Fruit fly (Drosophila melanogaster) whole organism, embryonic: ENCODE measurements around the gene CG14232.
A peak's percentile ranks its signal among the peaks of the same experiment; 100 is the strongest.

ENCODE experiments used
- Antp ChIP-seq: fragments of 200-800 bp; sonication (Bioruptor generic); optimal IDR thresholded peaks from 3 replicates; lab custom pipeline; 2016; ENCODE audit warnings: missing biosample characterization, missing genetic modification characterization
- B-H2 ChIP-seq: fragments of 200-800 bp; sonication (Bioruptor generic); optimal IDR thresholded peaks from 2 replicates; lab custom pipeline; 2018; ENCODE audit warnings: missing biosample characterization, mild to moderate bottlenecking, missing genetic modification characterization
- CG10565 ChIP-seq: fragments of 200-800 bp; sonication (Bioruptor generic); optimal IDR thresholded peaks from 3 replicates; lab custom pipeline; 2016; ENCODE audit warnings: missing biosample characterization, mild to moderate bottlenecking, missing genetic modification characterization
- CG11695 ChIP-seq: fragments of 200-800 bp; sonication (Bioruptor generic); IDR thresholded peaks from 3 replicates; pipeline ENCODE4 v1.3.6; 2022; ENCODE audit warnings: missing biosample characterization, missing genetic modification characterization
- CG14050 ChIP-seq: fragments of 200-800 bp; sonication (Bioruptor generic); IDR thresholded peaks from 3 replicates; pipeline ENCODE4 v1.3.6; 2022; ENCODE audit warnings: missing biosample characterization, missing genetic modification characterization
- CG14441 ChIP-seq: fragments of 200-800 bp; sonication (Bioruptor generic); IDR thresholded peaks from 2 replicates; pipeline ENCODE4 v1.3.6; 2022; ENCODE audit warnings: missing biosample characterization, missing genetic modification characterization
- CG15696 ChIP-seq: fragments of 200-800 bp; sonication (Bioruptor generic); optimal IDR thresholded peaks from 2 replicates; lab custom pipeline; 2019; ENCODE audit warnings: missing biosample characterization, mild to moderate bottlenecking, missing genetic modification characterization, moderate library complexity
- CG1602 ChIP-seq: fragments of 200-800 bp; sonication (Bioruptor generic); optimal IDR thresholded peaks from 3 replicates; lab custom pipeline; 2016; ENCODE audit warnings: missing biosample characterization, missing genetic modification characterization
- CG1647 ChIP-seq: fragments of 200-800 bp; sonication (Bioruptor generic); optimal IDR thresholded peaks from 3 replicates; lab custom pipeline; 2016; ENCODE audit warnings: missing biosample characterization, missing genetic modification characterization
- CG18262 ChIP-seq: fragments of 200-800 bp; optimal IDR thresholded peaks from 3 replicates; lab custom pipeline; 2019; ENCODE audit warnings: missing biosample characterization, mild to moderate bottlenecking, missing genetic modification characterization, moderate library complexity
- CG2202 ChIP-seq: fragments of 200-800 bp; sonication (Bioruptor generic); optimal IDR thresholded peaks from 2 replicates; lab custom pipeline; 2018; ENCODE audit warnings: missing biosample characterization, mild to moderate bottlenecking, missing genetic modification characterization
- CG30431 ChIP-seq: fragments of 200-800 bp; sonication (Bioruptor generic); optimal IDR thresholded peaks from 2 replicates; lab custom pipeline; 2017; ENCODE audit warnings: missing biosample characterization, missing genetic modification characterization
- CG31224 ChIP-seq: fragments of 200-800 bp; sonication (Bioruptor generic); IDR thresholded peaks from 2 replicates; pipeline ENCODE4 v1.3.6; 2022; ENCODE audit warnings: missing biosample characterization, missing genetic modification characterization
- CG3407 ChIP-seq: fragments of 200-800 bp; sonication (Bioruptor generic); optimal IDR thresholded peaks from 2 replicates; lab custom pipeline; 2018; ENCODE audit warnings: missing biosample characterization, mild to moderate bottlenecking, missing genetic modification characterization
- CG4328 ChIP-seq: fragments of 200-800 bp; sonication (Bioruptor generic); optimal IDR thresholded peaks from 3 replicates; lab custom pipeline; 2017; ENCODE audit warnings: missing biosample characterization, missing genetic modification reagents, missing genetic modification characterization
- CG6765 ChIP-seq: fragments of 200-800 bp; sonication (Bioruptor generic); optimal IDR thresholded peaks from 3 replicates; lab custom pipeline; 2017; ENCODE audit warnings: missing biosample characterization, mild to moderate bottlenecking, missing genetic modification characterization
- CG7786 ChIP-seq: fragments of 200-800 bp; sonication (Bioruptor generic); optimal IDR thresholded peaks from 2 replicates; lab custom pipeline; 2016; ENCODE audit warnings: missing biosample characterization, missing genetic modification characterization
- CG8944 ChIP-seq: fragments of 200-800 bp; sonication (Bioruptor generic); optimal IDR thresholded peaks from 3 replicates; lab custom pipeline; 2016; ENCODE audit warnings: missing biosample characterization, missing genetic modification characterization
- CG9609 ChIP-seq: fragments of 200-800 bp; sonication (Bioruptor generic); optimal IDR thresholded peaks from 3 replicates; lab custom pipeline; 2016; ENCODE audit warnings: missing biosample characterization, missing genetic modification characterization
- Chrac-16 ChIP-seq: fragments of 200-800 bp; sonication (Bioruptor generic); optimal IDR thresholded peaks from 3 replicates; lab custom pipeline; 2016; ENCODE audit warnings: missing biosample characterization, missing genetic modification characterization
- Fer3 ChIP-seq: fragments of 200-800 bp; sonication (Bioruptor generic); optimal IDR thresholded peaks from 2 replicates; lab custom pipeline; 2018; ENCODE audit warnings: missing biosample characterization, mild to moderate bottlenecking, missing genetic modification characterization, moderate library complexity
- HLH54F ChIP-seq: fragments of 200-800 bp; sonication (Bioruptor generic); optimal IDR thresholded peaks from 3 replicates; lab custom pipeline; 2016; ENCODE audit warnings: missing biosample characterization, missing genetic modification characterization
- Jarid2 ChIP-seq: fragments of 200-800 bp; sonication (Bioruptor generic); optimal IDR thresholded peaks from 3 replicates; lab custom pipeline; 2017; ENCODE audit warnings: mild to moderate bottlenecking, missing biosample characterization, missing genetic modification reagents, missing genetic modification characterization
- Nf-YC ChIP-seq: fragments of 200-800 bp; optimal IDR thresholded peaks from 3 replicates; lab custom pipeline; 2019; ENCODE audit warnings: missing biosample characterization, mild to moderate bottlenecking, missing genetic modification characterization, moderate library complexity
- NfI ChIP-seq: fragments of 200-800 bp; sonication (Bioruptor generic); optimal IDR thresholded peaks from 3 replicates; lab custom pipeline; 2018; ENCODE audit warnings: missing biosample characterization, mild to moderate bottlenecking, missing genetic modification characterization, moderate library complexity
- Oli ChIP-seq: fragments of 200-800 bp; sonication (Bioruptor generic); optimal IDR thresholded peaks from 2 replicates; lab custom pipeline; 2018; ENCODE audit warnings: missing biosample characterization, mild to moderate bottlenecking, missing genetic modification characterization, moderate library complexity
- Sox100B ChIP-seq: fragments of 200-800 bp; sonication (Bioruptor generic); optimal IDR thresholded peaks from 3 replicates; lab custom pipeline; 2018; ENCODE audit warnings: missing biosample characterization, mild to moderate bottlenecking, missing genetic modification characterization
- Sry-β ChIP-seq: fragments of 200-800 bp; sonication (Bioruptor generic); optimal IDR thresholded peaks from 2 replicates; lab custom pipeline; 2018; ENCODE audit warnings: missing biosample characterization, mild to moderate bottlenecking, missing genetic modification characterization, moderate library complexity
- Tbp ChIP-seq: fragments of >200 bp; optimal IDR thresholded peaks from 2 replicates; lab custom pipeline; 2018; ENCODE audit warnings: missing biosample characterization, missing genetic modification characterization
- amos ChIP-seq: fragments of 200-800 bp; sonication (Bioruptor generic); IDR thresholded peaks from 2 replicates; pipeline ENCODE4 v1.3.6; 2022; ENCODE audit warnings: missing biosample characterization, missing genetic modification characterization; ENCODE audit not compliant: partially characterized antibody
- ara ChIP-seq: fragments of 200-800 bp; sonication (Bioruptor generic); IDR thresholded peaks from 2 replicates; pipeline ENCODE4 v1.3.6; 2022; ENCODE audit warnings: missing biosample characterization, missing genetic modification characterization
- bsh ChIP-seq, 2 experiments: fragments of 200-800 bp; sonication (Bioruptor generic); optimal IDR thresholded peaks; 2 replicates each; lab custom pipeline; 2017 to 2018; ENCODE audit warnings: mild to moderate bottlenecking in 2 of 2, missing biosample characterization in 2 of 2, missing genetic modification characterization in 2 of 2, moderate library complexity in 1 of 2
- cas ChIP-seq: fragments of 200-800 bp; sonication (Bioruptor generic); IDR thresholded peaks from 2 replicates; pipeline ENCODE4 v1.3.6; 2022; ENCODE audit warnings: missing biosample characterization, missing genetic modification characterization
- chif ChIP-seq, 2 experiments: fragments of 200-800 bp; sonication (Bioruptor generic); optimal IDR thresholded peaks; 3 replicates each; lab custom pipeline; 2016; ENCODE audit warnings: missing biosample characterization in 2 of 2, missing genetic modification characterization in 2 of 2
- crol ChIP-seq: fragments of 200-800 bp; sonication (Bioruptor generic); IDR thresholded peaks from 2 replicates; pipeline ENCODE4 v1.3.6; 2022; ENCODE audit warnings: missing biosample characterization, missing genetic modification characterization
- cwo ChIP-seq: fragments of 200-800 bp; sonication (Bioruptor generic); optimal IDR thresholded peaks from 3 replicates; lab custom pipeline; 2017; ENCODE audit warnings: missing biosample characterization, missing genetic modification characterization, mild to moderate bottlenecking, moderate library complexity, missing genetic modification reagents
- danr ChIP-seq: fragments of 200-800 bp; sonication (Bioruptor generic); IDR thresholded peaks from 2 replicates; pipeline ENCODE4 v1.3.6; 2022; ENCODE audit warnings: missing biosample characterization, missing genetic modification characterization
- dysf ChIP-seq: fragments of 200-800 bp; sonication (Bioruptor generic); IDR thresholded peaks from 3 replicates; pipeline ENCODE4 v1.3.6; 2022; ENCODE audit warnings: missing biosample characterization, missing genetic modification characterization
- en ChIP-seq: fragments of 200-800 bp; sonication (Bioruptor generic); optimal IDR thresholded peaks from 2 replicates; lab custom pipeline; 2016; ENCODE audit warnings: missing biosample characterization, missing genetic modification characterization
- exex ChIP-seq: fragments of 200-800 bp; sonication (Bioruptor generic); optimal IDR thresholded peaks from 4 replicates; lab custom pipeline; 2018; ENCODE audit warnings: missing biosample characterization, mild to moderate bottlenecking, missing genetic modification characterization, moderate library complexity
- fru ChIP-seq: fragments of >200 bp; optimal IDR thresholded peaks from 2 replicates; lab custom pipeline; 2017
- gcm2 ChIP-seq: fragments of 200-800 bp; sonication (Bioruptor generic); optimal IDR thresholded peaks from 2 replicates; lab custom pipeline; 2016; ENCODE audit warnings: missing biosample characterization, missing genetic modification characterization
- gsb ChIP-seq: fragments of 200-800 bp; sonication (Bioruptor generic); IDR thresholded peaks from 2 replicates; pipeline ENCODE4 v1.3.6; 2022; ENCODE audit warnings: missing biosample characterization, missing genetic modification characterization
- insv ChIP-seq, 2 experiments: fragments of 200-800 bp; sonication (Bioruptor generic); optimal IDR thresholded peaks; 3 replicates each; lab custom pipeline; 2016 to 2018; ENCODE audit warnings: missing biosample characterization in 2 of 2, missing genetic modification characterization in 2 of 2
- pzg ChIP-seq: fragments of 200-800 bp; sonication (Bioruptor generic); optimal IDR thresholded peaks from 3 replicates; lab custom pipeline; 2018; ENCODE audit warnings: missing biosample characterization, mild to moderate bottlenecking, missing genetic modification characterization, moderate library complexity
- sqz ChIP-seq: fragments of 200-800 bp; sonication (Bioruptor generic); optimal IDR thresholded peaks from 3 replicates; lab custom pipeline; 2018; ENCODE audit warnings: missing biosample characterization, mild to moderate bottlenecking, missing genetic modification characterization
- stc ChIP-seq: fragments of 200-800 bp; sonication (Bioruptor generic); IDR thresholded peaks from 2 replicates; pipeline ENCODE4 v1.3.6; 2022; ENCODE audit warnings: missing biosample characterization, missing genetic modification characterization
- tio ChIP-seq: fragments of 200-800 bp; sonication (Bioruptor generic); optimal IDR thresholded peaks from 2 replicates; lab custom pipeline; 2017; ENCODE audit warnings: missing biosample characterization, missing genetic modification characterization, inconsistent platforms
- tll ChIP-seq, 2 experiments: fragments of 200-800 bp in 1 of 2; fragments of >200 bp in 1 of 2; sonication (Bioruptor generic) in 1 of 2; optimal IDR thresholded peaks; 2 replicates each; lab custom pipeline; 2017 to 2019; ENCODE audit warnings: missing biosample characterization in 2 of 2, missing genetic modification characterization in 2 of 2, mild to moderate bottlenecking in 1 of 2, moderate library complexity in 1 of 2
- toy ChIP-seq: fragments of 200-800 bp; sonication (Bioruptor generic); IDR thresholded peaks from 2 replicates; pipeline ENCODE4 v1.3.6; 2022; ENCODE audit warnings: missing biosample characterization, missing genetic modification characterization
- zen ChIP-seq: fragments of 200-800 bp; sonication (Bioruptor generic); optimal IDR thresholded peaks from 3 replicates; lab custom pipeline; 2018; ENCODE audit warnings: missing biosample characterization, mild to moderate bottlenecking, missing genetic modification characterization, moderate library complexity

CG14232 gene

DNA sequence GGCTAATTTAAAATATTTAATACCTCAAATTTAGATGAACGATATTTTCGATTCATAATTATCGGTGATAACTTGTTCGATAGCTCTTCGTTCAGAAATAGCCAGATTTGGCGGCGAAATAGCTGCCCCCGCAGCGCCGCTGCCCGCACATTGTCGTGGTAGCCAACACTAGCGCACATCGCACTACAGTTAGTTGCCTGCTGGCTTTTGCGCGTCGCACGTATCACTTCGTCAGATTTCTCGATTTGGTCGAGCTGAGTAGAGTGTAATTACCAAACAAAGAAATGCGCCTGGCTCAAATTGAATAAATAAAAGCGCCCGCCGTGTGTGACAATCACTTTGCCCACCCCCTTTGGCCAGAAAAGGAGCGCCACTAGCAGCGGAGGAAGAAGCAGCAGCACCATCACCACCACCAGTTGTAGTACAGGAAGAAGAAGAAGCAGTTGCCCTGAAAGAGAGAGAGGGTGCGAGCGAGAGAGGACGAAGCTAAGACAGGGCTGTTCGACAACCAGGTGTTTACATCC, 46.6 kb upstream of the CG14232 start, which contains the start of gene Abcd3 (continued):
- TF ChIP-seq Sox100B: no peak
- TF ChIP-seq CG3407: no peak
- no peak for TF ChIP-seq fru (lab: Kevin White, UChicago)
- no peak for TF ChIP-seq en (GFP tag; lab: Kevin White, UChicago)
- peak; percentile 15 for TF ChIP-seq CG18262 (tag; lab: Kevin White, UChicago)
- peak; percentile 42 for TF ChIP-seq cwo (GFP tag; lab: Kevin White, UChicago)
- no peak for TF ChIP-seq CG15696 (tag; lab: Kevin White, UChicago)
- no peak for TF ChIP-seq CG1602
- peak; percentile 91 for TF ChIP-seq Jarid2
- TF ChIP-seq CG11695 (GFP tag; lab: Robert Waterston, UW): no peak
- TF ChIP-seq CG9609: no peak
- TF ChIP-seq Sry-β (GFP tag; lab: Kevin White, UChicago): peak; percentile 99
- no peak for TF ChIP-seq toy
- peak; percentile 47 for TF ChIP-seq B-H2 (GFP tag; lab: Kevin White, UChicago)
- TF ChIP-seq Antp (GFP tag; lab: Kevin White, UChicago): peak; percentile 27
- TF ChIP-seq danr: no peak
- TF ChIP-seq tll (GFP tag; optimal IDR thresholded peaks at IDR 0.05; lab: Kevin White, UChicago): peak in 1 of 2 experiments; percentile 10
- TF ChIP-seq CG6765 (GFP tag; lab: Kevin White, UChicago): peak; percentile 25
- TF ChIP-seq pzg (GFP tag; lab: Kevin White, UChicago): peak; percentile 76
- 0 out of 2 replicates have a peak, but pooled peaks have one; percentile 12 for TF ChIP-seq stc (GFP tag; lab: Robert Waterston, UW)
- TF ChIP-seq sqz (GFP tag; lab: Kevin White, UChicago): no peak
- TF ChIP-seq cas (GFP tag; lab: Robert Waterston, UW): no peak
- 0 out of 2 replicates have a peak, but pooled peaks have one; percentile 45 for TF ChIP-seq crol
- TF ChIP-seq gcm2 (GFP tag; lab: Kevin White, UChicago): no peak
- TF ChIP-seq CG1647: no peak
- TF ChIP-seq CG14441 (GFP tag; lab: Robert Waterston, UW): no peak
- TF ChIP-seq tio: no peak
- peak; percentile 39 for TF ChIP-seq HLH54F
- TF ChIP-seq CG2202: peak; percentile 27
- TF ChIP-seq bsh (GFP tag; optimal IDR thresholded peaks at IDR 0.05; lab: Kevin White, UChicago): no peak
- peak; percentile 66 for TF ChIP-seq amos (GFP tag; lab: Robert Waterston, UW)
- TF ChIP-seq gsb: no peak
- TF ChIP-seq CG8944 (GFP tag; lab: Kevin White, UChicago): no peak
- no peak for TF ChIP-seq Chrac-16 (GFP tag; lab: Kevin White, UChicago)
- no peak for TF ChIP-seq Tbp (GFP tag; lab: Kevin White, UChicago)
- peak; percentile 36; the same call in 1 of the 2 replicates for TF ChIP-seq ara
- TF ChIP-seq CG31224 (GFP tag; lab: Robert Waterston, UW): 0 out of 2 replicates have a peak, but pooled peaks have one; percentile 10
- no peak for TF ChIP-seq dysf (GFP tag; lab: Robert Waterston, UW)
- no peak for TF ChIP-seq CG30431 (GFP tag; lab: Kevin White, UChicago)
- TF ChIP-seq CG14050 (GFP tag; lab: Robert Waterston, UW): no peak
- peak; percentile 65 for TF ChIP-seq Nf-YC (tag; lab: Kevin White, UChicago)
- TF ChIP-seq exex (tag; lab: Kevin White, UChicago): peak; percentile 54
- TF ChIP-seq NfI (GFP tag; lab: Kevin White, UChicago): peak; percentile 19
- no peak for TF ChIP-seq Oli
- TF ChIP-seq Fer3 (tag; lab: Kevin White, UChicago): no peak
- TF ChIP-seq CG10565 (GFP tag; lab: Kevin White, UChicago): no peak
- TF ChIP-seq CG7786 (GFP tag; lab: Kevin White, UChicago): peak; percentile 19
- peak; percentile 1 for TF ChIP-seq CG4328 (GFP tag; lab: Kevin White, UChicago)
- peak in 1 of 2 experiments; percentile 52 for TF ChIP-seq insv (GFP tag; optimal IDR thresholded peaks at IDR 0.05; lab: Kevin White, UChicago)
- TF ChIP-seq zen: peak; percentile 34
- peak in 1 of 2 experiments; percentile 0 for TF ChIP-seq chif (GFP tag; optimal IDR thresholded peaks at IDR 0.05; lab: Kevin White, UChicago)
